Fruit fly (Drosophila melanogaster) whole organism, adult: Measurements from ENCODE around the gene Vha16-2.

ENCODE experiments used
- CG11617 ChIP-seq: fragments of 200-800 bp; sonication (Bioruptor generic); optimal IDR thresholded peaks from 2 replicates; lab custom pipeline; 2017; ENCODE audit warnings: mild to moderate bottlenecking, missing biosample characterization, missing genetic modification reagents, missing genetic modification characterization
- CG12768 ChIP-seq: fragments of 200-800 bp; sonication (Bioruptor generic); optimal IDR thresholded peaks from 2 replicates; lab custom pipeline; 2017; ENCODE audit warnings: missing biosample characterization, missing genetic modification characterization, mild to moderate bottlenecking, moderate library complexity, missing genetic modification reagents
- CG14711 ChIP-seq: fragments of 200-800 bp; sonication (Bioruptor generic); optimal IDR thresholded peaks from 2 replicates; lab custom pipeline; 2018; ENCODE audit warnings: missing biosample characterization, mild to moderate bottlenecking, missing genetic modification characterization, moderate library complexity
- CG1620 ChIP-seq: fragments of 200-800 bp; sonication (Bioruptor generic); optimal IDR thresholded peaks from 2 replicates; lab custom pipeline; 2016; ENCODE audit warnings: missing biosample characterization, missing genetic modification characterization
- CG33017 ChIP-seq: fragments of 200-800 bp; sonication (Bioruptor generic); optimal IDR thresholded peaks from 2 replicates; lab custom pipeline; 2018; ENCODE audit warnings: missing biosample characterization, mild to moderate bottlenecking, missing genetic modification characterization, moderate library complexity
- CG5204 ChIP-seq: fragments of 200-800 bp; sonication (Bioruptor generic); optimal IDR thresholded peaks from 2 replicates; lab custom pipeline; 2016; ENCODE audit warnings: missing biosample characterization, missing genetic modification characterization
- CG7045 ChIP-seq: fragments of 200-800 bp; sonication (Bioruptor generic); optimal IDR thresholded peaks from 2 replicates; lab custom pipeline; 2017; ENCODE audit warnings: missing biosample characterization, mild to moderate bottlenecking, missing genetic modification characterization
- CG7101 ChIP-seq: fragments of 200-800 bp; sonication (Bioruptor generic); optimal IDR thresholded peaks from 2 replicates; lab custom pipeline; 2018; ENCODE audit warnings: missing biosample characterization, mild to moderate bottlenecking, missing genetic modification characterization, moderate library complexity
- Clk ChIP-seq: fragments of 200-800 bp; sonication (Bioruptor generic); optimal IDR thresholded peaks from 2 replicates; lab custom pipeline; 2017; ENCODE audit warnings: missing biosample characterization, missing genetic modification characterization
- Crg-1 ChIP-seq: fragments of 200-800 bp; sonication (Bioruptor generic); optimal IDR thresholded peaks from 2 replicates; lab custom pipeline; 2016; ENCODE audit warnings: missing biosample characterization, missing genetic modification characterization
- Hr96 ChIP-seq: fragments of 200-800 bp; sonication (Bioruptor generic); optimal IDR thresholded peaks from 2 replicates; lab custom pipeline; 2016; ENCODE audit warnings: missing biosample characterization, missing genetic modification characterization
- Mnt ChIP-seq: fragments of 200-800 bp; sonication (Bioruptor generic); optimal IDR thresholded peaks from 2 replicates; lab custom pipeline; 2016; ENCODE audit warnings: missing biosample characterization, mild to moderate bottlenecking, missing genetic modification characterization
- bab1 ChIP-seq: fragments of 200-800 bp; sonication (Bioruptor generic); optimal IDR thresholded peaks from 3 replicates; lab custom pipeline; 2019; ENCODE audit warnings: missing biosample characterization, mild to moderate bottlenecking, missing genetic modification characterization, moderate library complexity
- cic ChIP-seq: fragments of 200-800 bp; sonication (Bioruptor generic); optimal IDR thresholded peaks from 2 replicates; lab custom pipeline; 2017; ENCODE audit warnings: missing biosample characterization, mild to moderate bottlenecking, missing genetic modification characterization, moderate library complexity
- cnc ChIP-seq, 2 experiments: fragments of >200 bp; optimal IDR thresholded peaks; 2 replicates each; lab custom pipeline; 2017
- kay ChIP-seq: fragments of 200-800 bp; sonication (Bioruptor generic); peaks from one replicate; lab custom pipeline; 2016; ENCODE audit warnings: missing biosample characterization, missing genetic modification characterization, borderline replicate concordance
- ovo ChIP-seq: fragments of 200-800 bp; sonication (Bioruptor generic); optimal IDR thresholded peaks from 2 replicates; lab custom pipeline; 2016; ENCODE audit warnings: missing biosample characterization, missing genetic modification characterization
- pad ChIP-seq: fragments of 200-800 bp; sonication (Bioruptor generic); optimal IDR thresholded peaks from 3 replicates; lab custom pipeline; 2017; ENCODE audit warnings: missing biosample characterization, missing genetic modification characterization, mild to moderate bottlenecking, moderate library complexity, missing genetic modification reagents
- tj ChIP-seq: fragments of 200-800 bp; sonication (Bioruptor generic); optimal IDR thresholded peaks from 3 replicates; lab custom pipeline; 2017; ENCODE audit warnings: missing biosample characterization, mild to moderate bottlenecking, missing genetic modification characterization, moderate library complexity
- toe ChIP-seq: fragments of 200-800 bp; sonication (Bioruptor generic); optimal IDR thresholded peaks from 2 replicates; lab custom pipeline; 2016; ENCODE audit warnings: missing biosample characterization, missing genetic modification characterization

The Vha16-2 gene

dm6 chr3L:11433151-11433550 is 41.6 kb upstream of the Vha16-2 start:
- TF ChIP-seq Hr96 (no peak), CG33017 (tag; lab: Kevin White, UChicago) (no peak), Clk (GFP tag; lab: Kevin White, UChicago) (no peak), CG14711 (tag; lab: Kevin White, UChicago) (no peak), bab1 (GFP tag; lab: Kevin White, UChicago) (no peak), CG7101 (tag; lab: Kevin White, UChicago) (no peak), CG11617 (GFP tag; lab: Kevin White, UChicago) (no peak), tj (GFP tag; lab: Kevin White, UChicago) (no peak), Mnt (GFP tag; lab: Kevin White, UChicago) (no peak), CG5204 (GFP tag; lab: Kevin White, UChicago) (no peak), CG7045 (no peak), pad (GFP tag; lab: Kevin White, UChicago) (no peak), toe (no peak), cic (GFP tag; lab: Kevin White, UChicago) (no peak), kay (GFP tag; lab: Kevin White, UChicago) (no peak), CG1620 (GFP tag; lab: Kevin White, UChicago) (no peak), ovo (GFP tag; lab: Kevin White, UChicago) (no peak), Crg-1 (GFP tag; lab: Kevin White, UChicago) (no peak)

DNA sequence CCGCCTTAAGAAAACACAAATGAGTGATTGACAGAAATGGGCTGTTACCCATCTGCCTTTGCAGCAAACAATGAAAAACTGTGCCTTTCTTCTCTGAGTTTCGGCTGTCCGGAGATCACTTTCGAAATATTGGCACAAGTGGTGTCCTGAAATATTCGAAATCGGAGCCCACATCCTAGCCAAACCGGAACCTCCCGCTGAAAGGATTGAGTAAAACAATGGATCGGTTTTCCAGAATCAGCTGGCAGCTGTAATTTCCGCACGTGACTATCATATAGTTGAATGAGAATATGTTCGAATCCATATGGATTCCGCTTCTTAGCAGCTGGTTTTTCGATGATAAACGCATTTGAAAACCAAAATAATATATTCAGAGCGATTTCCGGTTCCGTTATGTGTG is 40.6 kb upstream of the Vha16-2 start:
- TF ChIP-seq cnc (optimal IDR thresholded peaks at IDR 0.05; lab: Kevin White, UChicago) (no peak), cic (GFP tag; lab: Kevin White, UChicago) (no peak), CG7045 (no peak), Hr96 (no peak), CG33017 (tag; lab: Kevin White, UChicago) (no peak), Mnt (GFP tag; lab: Kevin White, UChicago) (no peak), tj (GFP tag; lab: Kevin White, UChicago) (no peak), kay (GFP tag; lab: Kevin White, UChicago) (no peak), Crg-1 (GFP tag; lab: Kevin White, UChicago) (no peak), ovo (GFP tag; lab: Kevin White, UChicago) (no peak)

- TF ChIP-seq CG14711 (tag; lab: Kevin White, UChicago) = no peak
- no peak for TF ChIP-seq kay (GFP tag; lab: Kevin White, UChicago)
- no peak for TF ChIP-seq cic (GFP tag; lab: Kevin White, UChicago)
- TF ChIP-seq CG7101 (tag; lab: Kevin White, UChicago) = no peak
- TF ChIP-seq Hr96 = no peak
Measured at dm6 chr3L:11435376-11435775, 39.4 kb upstream of the Vha16-2 start, which contains the start of gene CG6149. TSS of gene CG6149 (minus strand) at chr3L:11435476.

DNA sequence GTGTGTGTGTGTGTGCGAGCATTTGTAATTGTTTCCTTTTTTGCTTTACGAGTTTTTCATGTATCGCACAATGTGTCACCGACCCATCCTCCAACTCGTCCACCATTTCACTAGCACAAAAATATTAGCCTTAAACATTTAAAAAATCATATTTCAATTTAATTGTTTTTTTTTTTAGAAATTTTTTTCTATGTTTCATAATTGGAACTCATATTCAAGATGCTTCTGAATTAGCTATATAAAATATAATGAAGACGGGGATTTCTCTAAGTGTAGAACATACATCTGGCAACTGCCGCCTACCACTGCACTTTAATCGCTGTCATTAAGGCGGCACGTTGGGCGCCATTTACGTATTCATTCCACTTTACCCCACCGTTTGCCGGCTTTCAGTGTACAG is 35.2 kb upstream of the Vha16-2 start:
- TF ChIP-seq ovo (GFP tag; lab: Kevin White, UChicago) (no peak), cic (GFP tag; lab: Kevin White, UChicago) (no peak), Crg-1 (GFP tag; lab: Kevin White, UChicago) (no peak), toe (no peak), cnc (optimal IDR thresholded peaks at IDR 0.05; lab: Kevin White, UChicago) (no peak), CG12768 (GFP tag; lab: Kevin White, UChicago) (no peak), Mnt (GFP tag; lab: Kevin White, UChicago) (no peak), CG33017 (tag; lab: Kevin White, UChicago) (no peak), Clk (GFP tag; lab: Kevin White, UChicago) (no peak), Hr96 (no peak), tj (GFP tag; lab: Kevin White, UChicago) (no peak), CG11617 (GFP tag; lab: Kevin White, UChicago) (no peak), CG7045 (no peak), kay (GFP tag; lab: Kevin White, UChicago) (no peak), CG1620 (GFP tag; lab: Kevin White, UChicago) (no peak), bab1 (GFP tag; lab: Kevin White, UChicago) (no peak), CG7101 (tag; lab: Kevin White, UChicago) (no peak), pad (GFP tag; lab: Kevin White, UChicago) (no peak)

- TF ChIP-seq CG1620 (GFP tag; lab: Kevin White, UChicago) (no peak), cnc (optimal IDR thresholded peaks at IDR 0.05; lab: Kevin White, UChicago) (no peak)
Measured at dm6 chr3L:11440258-11440657, 34.5 kb upstream of the Vha16-2 start.

- no peak for TF ChIP-seq CG7045
Measured at dm6 chr3L:11440769-11441168, 34.0 kb upstream of the Vha16-2 start.

- TF ChIP-seq CG5204 (GFP tag; lab: Kevin White, UChicago) = no peak
- TF ChIP-seq Crg-1 (GFP tag; lab: Kevin White, UChicago) = no peak
- TF ChIP-seq CG11617 (GFP tag; lab: Kevin White, UChicago) = no peak
- TF ChIP-seq toe = no peak
- TF ChIP-seq Clk (GFP tag; lab: Kevin White, UChicago) = no peak
- TF ChIP-seq bab1 (GFP tag; lab: Kevin White, UChicago) = no peak
- no peak for TF ChIP-seq CG12768 (GFP tag; lab: Kevin White, UChicago)
- TF ChIP-seq kay (GFP tag; lab: Kevin White, UChicago) = no peak
- no peak for TF ChIP-seq CG14711 (tag; lab: Kevin White, UChicago)
- TF ChIP-seq Hr96 = no peak
- no peak for TF ChIP-seq CG7101 (tag; lab: Kevin White, UChicago)
- no peak for TF ChIP-seq cic (GFP tag; lab: Kevin White, UChicago)
- no peak for TF ChIP-seq ovo (GFP tag; lab: Kevin White, UChicago)
- no peak for TF ChIP-seq CG1620 (GFP tag; lab: Kevin White, UChicago)
- no peak for TF ChIP-seq Mnt (GFP tag; lab: Kevin White, UChicago)
- no peak for TF ChIP-seq tj (GFP tag; lab: Kevin White, UChicago)
Measured at dm6 chr3L:11441889-11442782, 32.6 kb upstream of the Vha16-2 start.
